Worm (Caenorhabditis elegans) whole organism, late embryonic: ENCODE measurements around the gene ncx-1.

ENCODE experiments used
- C38D4.7 ChIP-seq: fragments of 200-800 bp; sonication (Bioruptor generic); optimal IDR thresholded peaks from 2 replicates; lab custom pipeline; 2018; ENCODE audit warnings: mild to moderate bottlenecking, missing genetic modification characterization, moderate library complexity, missing compliant biosample characterization
- T23F11.4 ChIP-seq: fragments of 200-800 bp; sonication (Bioruptor generic); optimal IDR thresholded peaks from 2 replicates; lab custom pipeline; 2018; ENCODE audit warnings: mild to moderate bottlenecking, missing genetic modification characterization, missing compliant biosample characterization
- Y22D7AL.16 ChIP-seq: sonication (generic microtip); optimal IDR thresholded peaks from 2 replicates; lab custom pipeline; 2016; ENCODE audit warnings: missing genetic modification characterization, missing compliant biosample characterization
- ama-1 ChIP-seq: fragments of 150-350 bp; optimal IDR thresholded peaks from 2 replicates; lab custom pipeline; 2014
- ceh-18 ChIP-seq: sonication (generic microtip); optimal IDR thresholded peaks from 2 replicates; lab custom pipeline; 2016; ENCODE audit warnings: missing genetic modification characterization, missing compliant biosample characterization
- ceh-22 ChIP-seq: sonication (generic microtip); optimal IDR thresholded peaks from 2 replicates; lab custom pipeline; 2017; ENCODE audit warnings: missing biosample characterization, missing genetic modification characterization
- ceh-48 ChIP-seq: sonication (generic microtip); optimal IDR thresholded peaks from 2 replicates; lab custom pipeline; 2016; ENCODE audit warnings: missing genetic modification characterization, inconsistent platforms, missing compliant biosample characterization
- ceh-9 ChIP-seq: sonication (generic microtip); optimal IDR thresholded peaks from 2 replicates; lab custom pipeline; 2016; ENCODE audit warnings: mild to moderate bottlenecking, missing genetic modification characterization, inconsistent platforms, missing compliant biosample characterization
- che-1 ChIP-seq: sonication (generic microtip); optimal IDR thresholded peaks from 2 replicates; lab custom pipeline; 2016; ENCODE audit warnings: mild to moderate bottlenecking, missing genetic modification characterization, missing compliant biosample characterization
- dve-1 ChIP-seq: sonication (generic microtip); optimal IDR thresholded peaks from 2 replicates; lab custom pipeline; 2017; ENCODE audit warnings: antibody characterized with exemption, mild to moderate bottlenecking, missing genetic modification characterization, missing compliant biosample characterization
- elt-2 ChIP-seq: sonication (generic microtip); optimal IDR thresholded peaks from 2 replicates; lab custom pipeline; 2016; ENCODE audit warnings: missing genetic modification reagents, missing genetic modification characterization, missing compliant biosample characterization
- ets-4 ChIP-seq: sonication (generic microtip); optimal IDR thresholded peaks from 2 replicates; lab custom pipeline; 2016; ENCODE audit warnings: missing genetic modification characterization, missing compliant biosample characterization
- fkh-10 ChIP-seq: fragments of 150-350 bp; optimal IDR thresholded peaks from 2 replicates; lab custom pipeline; 2014; ENCODE audit warnings: missing biosample characterization, missing genetic modification reagents, missing genetic modification characterization
- gmeb-2 ChIP-seq: sonication (generic microtip); optimal IDR thresholded peaks from 2 replicates; lab custom pipeline; 2016; ENCODE audit warnings: missing genetic modification characterization, inconsistent platforms, missing compliant biosample characterization
- hlh-30 ChIP-seq: sonication (generic microtip); optimal IDR thresholded peaks from 2 replicates; lab custom pipeline; 2017; ENCODE audit warnings: antibody characterized with exemption, missing genetic modification characterization, missing compliant biosample characterization; ENCODE audit not compliant: insufficient read depth
- hlh-6 ChIP-seq: sonication (generic microtip); optimal IDR thresholded peaks from 2 replicates; lab custom pipeline; 2016; ENCODE audit warnings: missing genotype, missing genetic modification characterization, missing compliant biosample characterization
- lin-11 ChIP-seq: fragments of 200-800 bp; sonication (Bioruptor generic); optimal IDR thresholded peaks from 2 replicates; lab custom pipeline; 2018; ENCODE audit warnings: mild to moderate bottlenecking, missing genetic modification characterization, missing compliant biosample characterization
- madf-2 ChIP-seq: sonication (generic microtip); optimal IDR thresholded peaks from 2 replicates; lab custom pipeline; 2017; ENCODE audit warnings: missing genetic modification characterization, missing compliant biosample characterization
- mec-3 ChIP-seq: sonication (generic microtip); optimal IDR thresholded peaks from 2 replicates; lab custom pipeline; 2016; ENCODE audit warnings: borderline replicate concordance, missing genetic modification characterization, missing compliant biosample characterization
- nfya-1 ChIP-seq: sonication (generic microtip); optimal IDR thresholded peaks from 2 replicates; lab custom pipeline; 2017; ENCODE audit warnings: missing genetic modification characterization, mild to moderate bottlenecking, missing compliant biosample characterization, antibody characterized with exemption, moderate library complexity
- pax-1 ChIP-seq: fragments of 150-350 bp; optimal IDR thresholded peaks from 2 replicates; lab custom pipeline; 2014; ENCODE audit warnings: missing biosample characterization, missing genetic modification characterization
- pha-2 ChIP-seq: sonication (generic microtip); optimal IDR thresholded peaks from 2 replicates; lab custom pipeline; 2017; ENCODE audit warnings: mild to moderate bottlenecking, missing genetic modification characterization, missing compliant biosample characterization
- pros-1 ChIP-seq: fragments of 150-350 bp; optimal IDR thresholded peaks from 2 replicates; lab custom pipeline; 2014; ENCODE audit warnings: missing biosample characterization, missing genetic modification reagents, missing genetic modification characterization
- ref-2 ChIP-seq: sonication (generic microtip); optimal IDR thresholded peaks from 2 replicates; lab custom pipeline; 2016; ENCODE audit warnings: missing genetic modification characterization, missing compliant biosample characterization
- rnt-1 ChIP-seq: sonication (generic microtip); optimal IDR thresholded peaks from 2 replicates; lab custom pipeline; 2016; ENCODE audit warnings: missing genetic modification characterization, missing compliant biosample characterization
- sox-2 ChIP-seq: fragments of 200-800 bp; sonication (Bioruptor generic); IDR thresholded peaks from 2 replicates; pipeline ENCODE4 v1.3.6; 2022; ENCODE audit warnings: missing genetic modification reagents, missing genetic modification characterization, missing compliant biosample characterization
- tbx-2 ChIP-seq: sonication (generic microtip); optimal IDR thresholded peaks from 2 replicates; lab custom pipeline; 2016; ENCODE audit warnings: missing genetic modification characterization, missing compliant biosample characterization
- unc-3 ChIP-seq, 2 experiments: fragments of 200-800 bp in 1 of 2; sonication (Bioruptor generic) in 1 of 2; sonication (generic microtip) in 1 of 2; conservative IDR thresholded peaks in 1 of 2; optimal IDR thresholded peaks in 1 of 2; 2 replicates each; pipeline versions ENCODE4 v1.3.6 to Lab custom; 2016 to 2022; ENCODE audit warnings: missing compliant biosample characterization in 2 of 2, missing genetic modification characterization in 2 of 2, missing genetic modification reagents in 1 of 2
- unc-55 ChIP-seq: sonication (generic microtip); optimal IDR thresholded peaks from 2 replicates; lab custom pipeline; 2017; ENCODE audit warnings: missing biosample characterization, missing genetic modification reagents, missing genetic modification characterization
- ztf-16 ChIP-seq: sonication (generic microtip); optimal IDR thresholded peaks from 2 replicates; lab custom pipeline; 2017; ENCODE audit warnings: missing genetic modification characterization, missing compliant biosample characterization

The ncx-1 gene

DNA sequence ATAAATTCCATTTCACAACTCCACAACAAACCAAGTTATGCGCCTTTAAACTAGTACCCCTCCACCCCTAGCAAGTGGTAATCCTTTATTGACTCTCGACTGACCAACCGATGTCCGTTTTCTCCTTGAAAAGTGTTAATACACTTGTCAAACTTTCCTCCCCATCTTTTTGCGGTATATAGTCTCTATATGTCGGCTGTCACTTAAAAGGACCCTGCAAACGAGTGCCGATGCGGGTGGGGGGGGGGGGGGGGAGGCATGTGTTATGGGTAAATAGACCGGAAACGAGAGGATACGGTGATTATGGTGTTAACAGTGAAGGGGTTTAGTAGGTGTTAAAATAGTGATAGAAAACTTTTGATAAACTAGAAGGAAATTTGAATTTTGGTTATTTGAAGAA, 55.4 kb downstream of the ncx-1 start:
- TF ChIP-seq elt-2 (tag; lab: Kevin White, UChicago) = no peak
- peak; percentile 81 for TF ChIP-seq pha-2 (tag; lab: Kevin White, UChicago)

ce11 chrV:20064076-20064475, 56.4 kb downstream of the ncx-1 start, which contains the start of gene ttx-1:
TSS of gene ttx-1 (minus strand) at chrV:20064176.
- TF ChIP-seq ceh-18 (tag; lab: Kevin White, UChicago) (no peak), madf-2 (no peak), ets-4 (tag; lab: Kevin White, UChicago) (no peak), hlh-6 (tag; lab: Kevin White, UChicago) (no peak), ceh-48 (tag; lab: Kevin White, UChicago) (no peak), unc-3 (GFP tag; conservative IDR thresholded peaks at IDR 0.05; lab: Robert Waterston, UW) (no peak), unc-3 (tag; optimal IDR thresholded peaks at IDR 0.05; lab: Kevin White, UChicago) (no peak), ceh-22 (no peak), pros-1 (no peak), pax-1 (tag; lab: Kevin White, UChicago) (no peak), tbx-2 (tag; lab: Kevin White, UChicago) (no peak), dve-1 (no peak), hlh-30 (no peak)

DNA sequence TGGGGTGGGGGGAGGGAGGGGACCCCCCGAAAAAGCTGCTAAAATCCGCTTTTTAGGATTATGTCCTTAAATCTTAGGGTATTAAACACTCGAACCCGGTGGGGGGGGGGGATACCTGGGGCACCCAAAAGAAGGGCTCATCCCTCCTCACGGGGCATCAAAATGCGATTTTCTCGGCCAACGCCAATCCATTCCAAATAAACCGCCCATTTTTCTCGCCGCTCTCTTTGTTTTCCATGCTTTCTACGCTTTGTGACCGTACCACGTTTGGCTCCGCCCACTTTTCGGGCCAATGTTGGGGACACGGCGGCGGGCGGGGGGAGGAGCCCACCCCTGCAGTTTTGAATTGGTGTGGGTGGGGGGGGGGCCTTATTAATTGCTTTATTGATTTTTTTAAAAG, 59.0 kb downstream of the ncx-1 start:
- peak; percentile 22 for TF ChIP-seq gmeb-2 (tag; lab: Kevin White, UChicago)
- no peak for TF ChIP-seq ama-1 (lab: Kevin White, UChicago)
- peak; percentile 3 for TF ChIP-seq C38D4.7 (GFP tag; lab: Kevin White, UChicago)
- TF ChIP-seq che-1 (tag; lab: Kevin White, UChicago) = peak; percentile 6
- peak; percentile 43 for TF ChIP-seq nfya-1
- TF ChIP-seq T23F11.4 (GFP tag; lab: Kevin White, UChicago) = peak; percentile 24
- TF ChIP-seq ceh-9 (tag; lab: Kevin White, UChicago) = no peak
- TF ChIP-seq fkh-10 = no peak
- peak; percentile 73 for TF ChIP-seq pha-2 (tag; lab: Kevin White, UChicago)
- TF ChIP-seq, all 69 proteins: peak for 6

DNA sequence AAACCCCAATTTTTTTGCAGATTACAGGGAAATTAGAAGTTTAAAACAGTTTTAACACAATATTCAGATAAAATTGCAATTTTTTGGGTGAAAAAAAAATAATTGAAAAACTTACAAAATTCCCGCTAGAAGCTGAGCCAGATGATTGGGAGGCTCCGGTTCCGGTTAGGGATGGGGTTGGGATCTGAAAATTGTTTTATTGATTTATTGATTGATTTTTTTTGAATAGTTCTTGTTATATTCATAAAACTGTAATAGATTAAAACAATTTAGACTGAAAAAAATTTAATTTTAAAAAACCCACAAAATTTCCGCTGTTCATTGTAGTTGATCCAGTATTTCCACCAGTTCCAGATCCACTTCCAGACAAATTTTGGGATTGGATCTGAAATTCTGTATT, 61.1 kb downstream of the ncx-1 start:
- TF ChIP-seq sox-2 (GFP tag; lab: Robert Waterston, UW) = no peak
- no peak for TF ChIP-seq rnt-1 (tag; lab: Kevin White, UChicago)
- TF ChIP-seq Y22D7AL.16 = no peak
- TF ChIP-seq che-1 (tag; lab: Kevin White, UChicago) = no peak
- TF ChIP-seq ref-2 (tag; lab: Kevin White, UChicago) = no peak
- TF ChIP-seq unc-55 (GFP tag; lab: Kevin White, UChicago) = no peak
- no peak for TF ChIP-seq ztf-16
- no peak for TF ChIP-seq hlh-6 (tag; lab: Kevin White, UChicago)
- no peak for TF ChIP-seq mec-3 (tag; lab: Kevin White, UChicago)
- no peak for TF ChIP-seq ama-1 (lab: Kevin White, UChicago)
- TF ChIP-seq lin-11 = no peak
